Fruit fly (Drosophila melanogaster) S2 (cell line): ENCODE measurements around the gene Nup93-1.

Source experiments
- CG8478 ChIP-seq: fragments of >200 bp; optimal IDR thresholded peaks from 2 replicates; lab custom pipeline; 2018
- CTCF ChIP-seq, 2 experiments: fragments of >200 bp; optimal IDR thresholded peaks; 2 replicates each; lab custom pipeline; 2018

DNA sequence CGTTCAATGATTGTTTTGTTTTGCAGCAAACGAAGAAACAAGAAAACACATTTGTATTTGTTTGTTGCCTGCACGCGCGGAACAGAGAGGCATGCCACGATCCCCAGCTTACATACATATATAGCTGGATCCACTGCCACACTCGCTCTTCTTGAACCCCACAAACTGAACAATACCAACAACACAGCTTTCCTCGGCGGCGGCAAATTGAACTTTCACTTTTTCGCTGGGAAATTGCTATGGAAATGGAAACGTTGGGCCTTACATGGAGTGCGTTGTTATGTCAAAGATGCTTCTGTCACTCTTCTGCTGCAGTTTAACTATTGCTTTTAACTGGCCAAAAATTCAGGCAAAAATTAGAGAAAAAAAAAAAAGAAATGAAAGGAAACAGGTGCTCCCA, 2.9 kb upstream of the Nup93-1 start:
- no peak for TF ChIP-seq CG8478
- no peak for TF ChIP-seq CTCF (optimal IDR thresholded peaks at IDR 0.05; lab: Kevin White, UChicago)
